Fruit fly (Drosophila melanogaster) whole organism: Measurements from ENCODE around the gene PIG-B.
A peak's percentile ranks its signal among the peaks of the same experiment; 100 is the strongest.

Experiments used
- CG8478 ChIP-seq: fragments of >200 bp; optimal IDR thresholded peaks from 2 replicates; lab custom pipeline; 2018; ENCODE audit warnings: inconsistent platforms
- Dll ChIP-seq: fragments of >200 bp; optimal IDR thresholded peaks from 2 replicates; lab custom pipeline; 2017
- EcR ChIP-seq, 2 experiments: fragments of >200 bp; optimal IDR thresholded peaks; 2 replicates each; lab custom pipeline; 2017; ENCODE audit warnings: missing biosample characterization in 2 of 2, missing genetic modification characterization in 2 of 2, missing genetic modification reagents in 2 of 2
- pan ChIP-seq: fragments of >200 bp; optimal IDR thresholded peaks from 2 replicates; lab custom pipeline; 2017
- psq ChIP-seq: fragments of >200 bp; optimal IDR thresholded peaks from 2 replicates; lab custom pipeline; 2017
- usp ChIP-seq: fragments of >200 bp; optimal IDR thresholded peaks from 2 replicates; lab custom pipeline; 2017; ENCODE audit warnings: missing biosample characterization, missing genetic modification characterization, mixed read lengths

The PIG-B gene

DNA sequence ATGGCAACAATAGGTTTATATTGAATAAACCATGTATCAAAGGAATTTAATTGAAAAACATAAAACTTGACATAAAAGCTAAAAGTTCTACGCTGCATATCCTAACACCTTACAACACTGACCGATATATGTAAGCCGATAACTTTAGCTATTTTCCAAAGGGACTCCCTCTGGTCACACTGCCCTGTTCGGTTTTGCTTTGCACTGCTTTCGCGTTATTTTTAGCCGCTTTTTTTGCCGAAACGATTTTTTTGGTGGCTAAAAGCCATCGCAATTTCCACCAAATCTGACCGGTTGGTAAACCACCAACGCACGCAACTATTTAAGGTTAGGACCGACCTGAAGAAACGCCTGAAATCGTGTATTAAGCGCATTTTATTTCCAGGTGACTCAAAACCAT, at the start of gene PIG-B, which contains the start of gene CG32263:
PIG-B (plus strand) TSS at position 175 of the 400 bp plus-strand sequence.
CG32263 (minus strand) TSS at position 26 of the 400 bp plus-strand sequence.
- TF ChIP-seq CG8478, result no peak
- TF ChIP-seq Dll (lab: Kevin White, UChicago), result no peak
- no peak for TF ChIP-seq EcR (GFP tag; optimal IDR thresholded peaks at IDR 0.05; lab: Kevin White, UChicago)
- no peak for TF ChIP-seq pan (lab: Kevin White, UChicago)
- no peak for TF ChIP-seq usp (GFP tag; lab: Kevin White, UChicago)
- TF ChIP-seq psq (lab: Kevin White, UChicago), result no peak

DNA sequence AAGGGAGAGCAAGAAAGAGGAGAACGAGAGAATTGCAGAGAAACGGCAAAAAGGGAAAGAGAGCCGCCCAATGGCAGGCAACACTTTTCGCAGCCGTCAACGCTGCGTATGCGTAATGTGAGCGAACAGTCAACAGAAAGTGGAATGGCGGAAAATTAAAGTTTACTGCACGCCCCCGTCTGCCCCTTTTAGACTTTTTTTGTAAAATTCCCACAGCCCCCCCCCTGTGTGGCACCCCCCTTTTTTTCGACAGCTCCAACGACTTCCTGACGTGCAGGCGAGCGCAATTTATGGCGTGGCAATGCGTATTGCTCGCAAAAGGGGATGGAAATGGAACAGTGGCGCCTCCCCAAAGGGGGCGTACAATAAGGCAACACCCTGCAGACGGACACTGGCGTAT, 47.7 kb upstream of the PIG-B start:
- no peak for TF ChIP-seq Dll (lab: Kevin White, UChicago)
- no peak for TF ChIP-seq usp (GFP tag; lab: Kevin White, UChicago)
- TF ChIP-seq EcR (GFP tag; optimal IDR thresholded peaks at IDR 0.05; lab: Kevin White, UChicago), result no peak
- no peak for TF ChIP-seq psq (lab: Kevin White, UChicago)
- no peak for TF ChIP-seq CG8478
- no peak for TF ChIP-seq pan (lab: Kevin White, UChicago)

DNA sequence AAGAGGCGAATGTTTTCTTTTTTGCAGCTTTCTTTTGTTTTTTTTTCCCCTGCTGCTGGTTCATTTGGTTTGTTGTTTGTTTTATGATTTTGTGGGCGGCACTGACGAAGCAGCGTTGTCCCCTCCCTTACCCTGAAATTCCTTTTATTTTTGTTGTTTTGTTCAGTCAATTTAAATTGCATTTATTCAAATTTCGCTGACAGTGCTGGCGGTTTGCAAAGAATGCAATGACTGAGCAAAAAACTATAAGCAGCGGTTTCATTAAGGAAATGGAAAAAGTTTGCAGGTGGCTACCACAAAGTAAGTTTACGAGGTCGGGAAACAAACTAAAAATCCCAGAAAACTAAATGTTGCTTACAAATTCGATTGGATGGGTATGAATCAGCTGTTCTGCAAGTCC, 46.7 kb upstream of the PIG-B start:
- no peak for TF ChIP-seq CG8478
- no peak for TF ChIP-seq usp (GFP tag; lab: Kevin White, UChicago)
- TF ChIP-seq EcR (GFP tag; optimal IDR thresholded peaks at IDR 0.05; lab: Kevin White, UChicago), result no peak
- no peak for TF ChIP-seq pan (lab: Kevin White, UChicago)
- no peak for TF ChIP-seq Dll (lab: Kevin White, UChicago)
- TF ChIP-seq psq (lab: Kevin White, UChicago), result no peak

DNA sequence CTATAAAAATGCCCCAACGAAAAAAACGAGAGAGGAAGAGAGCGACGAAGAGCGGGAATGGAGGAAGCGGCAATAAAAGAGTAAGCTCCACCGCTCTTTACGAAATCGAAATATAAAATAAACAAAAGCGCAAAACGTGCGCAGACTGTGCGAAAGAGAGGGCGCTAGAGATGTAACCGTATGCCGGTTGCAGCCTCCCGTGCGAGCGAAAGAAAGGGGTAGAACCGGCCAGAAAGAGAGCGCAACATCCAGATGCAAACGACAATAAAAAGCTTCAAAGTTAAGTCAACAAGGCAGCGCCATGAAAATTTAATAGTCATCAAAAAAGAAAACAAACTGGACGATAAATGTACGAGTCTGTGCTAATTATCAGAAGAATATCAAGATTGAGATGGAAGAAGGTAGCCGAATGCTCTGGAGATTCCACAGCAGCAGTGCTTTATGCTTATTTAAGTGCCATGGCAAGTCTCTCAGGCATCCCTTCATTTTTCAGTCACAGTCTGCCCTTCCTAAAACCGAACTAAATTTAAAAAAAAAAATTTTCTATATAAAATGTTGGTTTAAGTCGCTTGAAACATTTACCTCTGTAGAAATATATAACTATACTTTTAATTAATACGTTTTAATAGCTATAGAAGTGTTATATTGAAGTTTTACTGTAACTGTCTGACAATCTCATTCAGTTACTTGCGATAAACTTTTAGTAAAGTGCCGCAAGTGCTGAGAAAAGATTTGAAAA, 45.1 kb upstream of the PIG-B start:
- peak; percentile 5 for TF ChIP-seq psq (lab: Kevin White, UChicago)
- TF ChIP-seq EcR (GFP tag; optimal IDR thresholded peaks at IDR 0.05; lab: Kevin White, UChicago), result no peak
- TF ChIP-seq CG8478, result peak; percentile 55

DNA sequence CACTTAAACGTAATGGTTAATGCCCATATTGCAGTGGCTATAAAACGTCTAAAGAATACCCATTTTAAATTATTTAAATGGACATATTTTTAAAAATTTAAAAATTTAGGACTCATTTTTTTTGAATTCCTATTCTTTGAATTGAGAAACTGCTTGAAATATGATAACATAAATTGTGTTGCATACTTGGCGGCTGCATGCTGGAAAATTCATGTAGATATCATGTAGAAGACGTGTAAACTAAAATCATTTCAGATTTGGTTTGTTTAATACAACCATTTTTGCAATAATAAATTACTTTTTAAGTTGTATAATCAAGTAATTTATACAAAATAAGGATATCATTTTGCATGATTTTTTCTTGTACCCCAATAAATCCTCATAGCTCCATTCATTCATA, 44.4 kb upstream of the PIG-B start:
- TF ChIP-seq EcR (GFP tag; optimal IDR thresholded peaks at IDR 0.05; lab: Kevin White, UChicago) (no peak), usp (GFP tag; lab: Kevin White, UChicago) (no peak), psq (lab: Kevin White, UChicago) (no peak), CG8478 (no peak), Dll (lab: Kevin White, UChicago) (no peak), pan (lab: Kevin White, UChicago) (no peak)

DNA sequence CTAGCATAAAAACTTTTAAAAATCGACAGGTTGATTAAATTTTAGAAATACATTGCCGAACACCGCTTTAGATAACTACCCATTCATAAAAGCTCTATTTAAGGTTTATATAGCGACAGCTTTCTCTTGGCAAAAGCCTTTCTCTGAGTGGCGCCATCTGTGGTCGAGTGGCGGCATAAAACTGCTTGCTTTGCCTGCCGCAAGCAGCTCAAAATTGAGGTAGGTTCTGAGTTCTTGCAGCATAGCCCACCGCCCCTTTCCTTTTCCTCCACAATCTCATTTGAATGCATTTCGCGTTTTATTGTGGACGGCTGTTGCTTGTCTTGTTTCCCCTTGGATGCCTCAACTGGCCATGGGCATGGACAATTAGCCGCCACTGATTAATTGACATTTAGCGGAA, 43.2 kb upstream of the PIG-B start:
- TF ChIP-seq CG8478 (no peak), pan (lab: Kevin White, UChicago) (no peak), usp (GFP tag; lab: Kevin White, UChicago) (no peak), psq (lab: Kevin White, UChicago) (no peak), Dll (lab: Kevin White, UChicago) (no peak), EcR (GFP tag; optimal IDR thresholded peaks at IDR 0.05; lab: Kevin White, UChicago) (no peak)

DNA sequence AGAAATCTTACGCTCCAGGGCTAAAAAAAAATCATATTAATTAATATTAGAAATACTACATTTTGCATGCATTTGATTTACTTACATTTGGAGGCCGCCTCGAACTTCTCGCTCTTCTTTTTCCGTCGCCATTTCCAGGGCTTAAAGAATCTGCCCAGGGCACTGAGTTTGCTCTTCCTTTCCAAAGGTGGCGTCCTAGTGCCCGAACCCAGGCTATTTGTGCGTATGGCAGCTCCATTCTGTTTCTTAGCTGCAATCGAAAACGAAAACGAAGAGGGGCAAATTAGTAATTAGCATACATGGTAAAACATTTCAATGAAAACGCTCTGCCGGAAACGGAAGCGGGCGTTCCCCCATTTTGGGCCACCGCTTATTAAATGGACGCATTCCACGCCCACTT, 41.9 kb upstream of the PIG-B start:
- TF ChIP-seq usp (GFP tag; lab: Kevin White, UChicago), result no peak
- TF ChIP-seq EcR (GFP tag; optimal IDR thresholded peaks at IDR 0.05; lab: Kevin White, UChicago), result no peak
- no peak for TF ChIP-seq CG8478
- no peak for TF ChIP-seq pan (lab: Kevin White, UChicago)
- TF ChIP-seq psq (lab: Kevin White, UChicago), result no peak
- no peak for TF ChIP-seq Dll (lab: Kevin White, UChicago)

DNA sequence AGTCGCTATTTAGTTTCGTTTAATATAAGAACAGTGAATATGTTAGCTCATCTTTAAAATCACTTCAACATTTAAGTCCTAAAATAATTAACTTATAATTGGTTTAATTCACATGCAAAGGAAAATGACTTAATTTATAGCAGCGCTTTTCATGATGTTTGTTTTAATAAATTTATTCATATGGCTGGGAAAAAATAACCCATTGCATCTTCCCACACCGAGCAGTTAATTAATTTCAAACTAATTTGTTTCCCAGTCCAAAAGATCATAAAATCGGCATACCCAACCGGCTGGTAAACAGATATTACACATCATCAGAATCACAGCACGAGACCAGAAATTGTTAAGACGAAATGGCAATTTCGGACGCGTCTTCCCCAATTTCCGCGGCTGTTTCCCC, 40.2 kb upstream of the PIG-B start:
- TF ChIP-seq CG8478 (no peak), usp (GFP tag; lab: Kevin White, UChicago) (no peak), EcR (GFP tag; optimal IDR thresholded peaks at IDR 0.05; lab: Kevin White, UChicago) (no peak), psq (lab: Kevin White, UChicago) (no peak), Dll (lab: Kevin White, UChicago) (no peak), pan (lab: Kevin White, UChicago) (no peak)

DNA sequence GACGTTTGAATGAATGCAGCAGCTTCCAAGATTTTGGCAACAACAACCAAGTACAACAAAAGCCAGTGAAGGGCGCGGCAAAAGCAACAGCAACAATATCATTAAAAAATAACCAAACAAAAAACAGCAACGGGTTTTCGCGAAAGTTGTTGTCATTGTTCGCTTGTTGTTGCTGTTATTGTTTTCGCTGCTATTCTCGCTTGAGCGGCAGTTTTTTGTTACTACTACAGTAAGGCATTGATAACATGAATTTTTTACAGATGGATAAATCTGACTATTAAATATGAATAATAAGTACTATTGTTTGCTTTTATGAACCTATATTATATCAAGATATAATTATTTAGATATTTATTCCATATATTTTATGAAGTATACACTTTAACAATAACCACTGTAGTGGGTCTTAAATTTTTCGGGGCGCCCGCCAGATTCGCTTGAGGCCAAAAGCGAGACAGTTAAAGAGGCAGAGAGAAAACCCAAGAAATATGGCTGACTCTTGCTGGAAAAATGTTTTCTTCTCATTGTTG, 39.6 kb upstream of the PIG-B start:
- no peak for TF ChIP-seq psq (lab: Kevin White, UChicago)
- TF ChIP-seq CG8478, result no peak
- TF ChIP-seq EcR (GFP tag; optimal IDR thresholded peaks at IDR 0.05; lab: Kevin White, UChicago), result no peak
- TF ChIP-seq pan (lab: Kevin White, UChicago), result no peak
- TF ChIP-seq Dll (lab: Kevin White, UChicago), result no peak
- no peak for TF ChIP-seq usp (GFP tag; lab: Kevin White, UChicago)

DNA sequence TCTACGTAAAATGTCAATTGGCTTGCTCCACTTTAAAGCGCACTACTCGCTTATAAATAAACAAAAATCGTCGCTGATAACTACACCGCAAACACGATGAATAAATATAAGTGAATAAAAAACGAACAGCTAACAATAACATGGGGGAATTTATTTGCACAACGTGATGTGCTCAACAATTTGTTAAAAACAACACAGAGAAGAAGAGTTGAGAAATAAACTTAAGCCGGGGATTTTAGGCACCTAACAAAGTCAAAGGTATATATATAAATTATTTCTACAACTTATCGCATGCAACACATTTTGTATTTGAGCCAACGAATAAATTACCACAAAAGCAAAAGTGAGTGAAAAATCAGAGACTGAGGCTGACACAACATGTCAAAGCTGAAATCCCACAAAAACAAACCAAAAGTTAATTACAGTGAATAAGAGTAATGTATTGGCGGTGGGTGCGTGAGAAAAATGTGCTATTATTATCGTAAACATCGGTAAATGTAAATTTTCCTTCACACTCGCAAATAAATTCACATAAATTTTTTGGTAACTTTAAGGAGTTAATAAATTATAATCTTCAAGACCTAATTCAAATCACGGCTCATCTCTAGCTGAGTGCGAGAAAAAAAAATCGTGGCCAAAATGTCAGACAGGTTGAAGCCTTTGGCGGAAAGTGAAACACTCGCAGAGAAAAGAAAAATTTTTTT, 38.6 kb upstream of the PIG-B start:
- TF ChIP-seq CG8478, result no peak
- no peak for TF ChIP-seq Dll (lab: Kevin White, UChicago)
- no peak for TF ChIP-seq EcR (GFP tag; optimal IDR thresholded peaks at IDR 0.05; lab: Kevin White, UChicago)
- TF ChIP-seq pan (lab: Kevin White, UChicago), result no peak
- no peak for TF ChIP-seq psq (lab: Kevin White, UChicago)
- no peak for TF ChIP-seq usp (GFP tag; lab: Kevin White, UChicago)

DNA sequence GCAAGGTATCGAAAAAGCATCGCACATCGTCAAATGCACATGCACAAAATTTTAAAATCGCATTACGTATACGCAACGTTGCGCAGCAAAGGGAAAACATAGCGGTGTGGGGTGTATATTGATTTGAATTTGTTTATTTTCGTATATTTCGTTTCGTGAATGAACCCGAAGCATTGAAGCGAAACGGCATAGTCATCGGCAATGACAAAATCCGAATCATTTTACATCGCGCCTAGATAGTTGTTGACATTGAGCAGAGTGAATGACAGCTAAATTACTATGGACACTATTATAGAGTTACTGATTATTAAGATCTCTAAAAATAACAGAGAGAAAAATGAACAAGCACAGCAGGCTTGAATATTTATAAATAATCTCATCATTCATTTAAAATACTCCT, 37.7 kb upstream of the PIG-B start:
- TF ChIP-seq usp (GFP tag; lab: Kevin White, UChicago), result no peak
- no peak for TF ChIP-seq pan (lab: Kevin White, UChicago)
- no peak for TF ChIP-seq psq (lab: Kevin White, UChicago)
- no peak for TF ChIP-seq CG8478
- TF ChIP-seq EcR (GFP tag; optimal IDR thresholded peaks at IDR 0.05; lab: Kevin White, UChicago), result no peak
- TF ChIP-seq Dll (lab: Kevin White, UChicago), result no peak
